Fruit fly (Drosophila melanogaster): ENCODE data around the gene CG31698.

- TF ChIP-seq CG8478 (optimal IDR thresholded peaks at IDR 0.05) = no peak
- TF ChIP-seq CTCF (optimal IDR thresholded peaks at IDR 0.05) = no peak
Observed at dm6 chr2L:3143908-3144307, 29.7 kb downstream of the CG31698 start.
